Fruit fly (Drosophila melanogaster) whole organism, embryonic: ENCODE data around the gene CG3634.

ENCODE experiments used
- Abd-B ChIP-seq: fragments of 200-800 bp; sonication (Bioruptor generic); optimal IDR thresholded peaks from 2 replicates; lab custom pipeline; 2018; ENCODE audit warnings: missing biosample characterization, mild to moderate bottlenecking, missing genetic modification characterization, moderate library complexity
- Atf-2 ChIP-seq: fragments of 200-800 bp; sonication (Bioruptor generic); optimal IDR thresholded peaks from 2 replicates; lab custom pipeline; 2016; ENCODE audit warnings: missing biosample characterization, missing genetic modification characterization
- CG10267 ChIP-seq: fragments of 200-800 bp; sonication (Bioruptor generic); optimal IDR thresholded peaks from 2 replicates; lab custom pipeline; 2018; ENCODE audit warnings: missing biosample characterization, mild to moderate bottlenecking, missing genetic modification characterization, moderate library complexity
- CG10431 ChIP-seq: fragments of 200-800 bp; sonication (Bioruptor generic); optimal IDR thresholded peaks from 3 replicates; lab custom pipeline; 2018; ENCODE audit warnings: missing biosample characterization, mild to moderate bottlenecking, missing genetic modification characterization
- CG11560 ChIP-seq: fragments of 200-800 bp; sonication (Bioruptor generic); IDR thresholded peaks from 3 replicates; pipeline ENCODE4 v1.3.6; 2022; ENCODE audit warnings: missing biosample characterization, missing genetic modification characterization
- CG11695 ChIP-seq: fragments of 200-800 bp; sonication (Bioruptor generic); IDR thresholded peaks from 3 replicates; pipeline ENCODE4 v1.3.6; 2022; ENCODE audit warnings: missing biosample characterization, missing genetic modification characterization
- CG14014 ChIP-seq: fragments of 200-800 bp; sonication (Bioruptor generic); IDR thresholded peaks from 2 replicates; pipeline ENCODE4 v1.3.6; 2022; ENCODE audit warnings: missing biosample characterization, missing genetic modification characterization
- CG14860 ChIP-seq: fragments of 200-800 bp; sonication (Bioruptor generic); IDR thresholded peaks from 3 replicates; pipeline ENCODE4 v1.3.6; 2022; ENCODE audit warnings: missing biosample characterization, missing genetic modification characterization; ENCODE audit not compliant: partially characterized antibody
- CG31365 ChIP-seq: fragments of 200-800 bp; sonication (Bioruptor generic); optimal IDR thresholded peaks from 2 replicates; lab custom pipeline; 2018; ENCODE audit warnings: missing biosample characterization, mild to moderate bottlenecking, missing genetic modification characterization
- CG3163 ChIP-seq: fragments of 200-800 bp; sonication (Bioruptor generic); optimal IDR thresholded peaks from 3 replicates; lab custom pipeline; 2016; ENCODE audit warnings: missing biosample characterization, missing genetic modification characterization
- CG3281 ChIP-seq: fragments of 200-800 bp; sonication (Bioruptor generic); optimal IDR thresholded peaks from 3 replicates; lab custom pipeline; 2017; ENCODE audit warnings: missing biosample characterization, mild to moderate bottlenecking, missing genetic modification characterization
- CG3726 ChIP-seq: fragments of 200-800 bp; sonication (Bioruptor generic); IDR thresholded peaks from 3 replicates; pipeline ENCODE4, ENCODE4 v1.3.6; 2022; ENCODE audit warnings: missing biosample characterization, missing genetic modification characterization
- CG4854 ChIP-seq: fragments of 200-800 bp; sonication (Bioruptor generic); optimal IDR thresholded peaks from 2 replicates; lab custom pipeline; 2016; ENCODE audit warnings: missing biosample characterization, missing genetic modification characterization, inconsistent platforms
- CG6683 ChIP-seq: fragments of 200-800 bp; sonication (Bioruptor generic); optimal IDR thresholded peaks from 2 replicates; lab custom pipeline; 2017; ENCODE audit warnings: missing biosample characterization, mild to moderate bottlenecking, missing genetic modification characterization, missing genetic modification reagents
- CG6791 ChIP-seq: fragments of 200-800 bp; sonication (Bioruptor generic); IDR thresholded peaks from 3 replicates; pipeline ENCODE4 v1.3.6; 2022; ENCODE audit warnings: missing biosample characterization, missing genetic modification characterization; ENCODE audit not compliant: partially characterized antibody
- Chrac-16 ChIP-seq: fragments of 200-800 bp; sonication (Bioruptor generic); optimal IDR thresholded peaks from 3 replicates; lab custom pipeline; 2016; ENCODE audit warnings: missing biosample characterization, missing genetic modification characterization
- CoRest ChIP-seq: fragments of 200-800 bp; sonication (Bioruptor generic); optimal IDR thresholded peaks from 3 replicates; lab custom pipeline; 2018; ENCODE audit warnings: missing biosample characterization, mild to moderate bottlenecking, missing genetic modification characterization, moderate library complexity
- CrebB ChIP-seq: fragments of 200-800 bp; sonication (Bioruptor generic); optimal IDR thresholded peaks from 3 replicates; lab custom pipeline; 2018; ENCODE audit warnings: missing biosample characterization, mild to moderate bottlenecking, missing genetic modification characterization
- D ChIP-seq, 2 experiments: fragments of 200-800 bp in 1 of 2; fragments of >200 bp in 1 of 2; sonication (Bioruptor generic) in 1 of 2; optimal IDR thresholded peaks; 2 replicates in 1 of 2; 3 replicates in 1 of 2; lab custom pipeline; 2017; ENCODE audit warnings: mild to moderate bottlenecking in 1 of 2, missing biosample characterization in 1 of 2, missing genetic modification characterization in 1 of 2, missing genetic modification reagents in 1 of 2
- Dip3 ChIP-seq: fragments of 200-800 bp; sonication (Bioruptor generic); optimal IDR thresholded peaks from 3 replicates; lab custom pipeline; 2016; ENCODE audit warnings: missing biosample characterization, missing genetic modification characterization
- Gug ChIP-seq: fragments of 200-800 bp; sonication (Bioruptor generic); IDR thresholded peaks from 4 replicates; pipeline ENCODE4 v1.3.6; 2022; ENCODE audit warnings: missing biosample characterization, missing genetic modification characterization
- MESR4 ChIP-seq: fragments of 200-800 bp; sonication (Bioruptor generic); optimal IDR thresholded peaks from 2 replicates; lab custom pipeline; 2018; ENCODE audit warnings: missing biosample characterization, mild to moderate bottlenecking, missing genetic modification characterization, moderate library complexity
- Myb ChIP-seq: fragments of 200-800 bp; sonication (Bioruptor generic); optimal IDR thresholded peaks from 2 replicates; lab custom pipeline; 2016; ENCODE audit warnings: missing biosample characterization, missing genetic modification characterization
- NK7.1 ChIP-seq: fragments of 200-800 bp; sonication (Bioruptor generic); optimal IDR thresholded peaks from 3 replicates; lab custom pipeline; 2016; ENCODE audit warnings: missing biosample characterization, missing genetic modification characterization
- Rx ChIP-seq: fragments of 200-800 bp; sonication (Bioruptor generic); IDR thresholded peaks from 2 replicates; pipeline ENCODE4 v1.3.6; 2022; ENCODE audit warnings: missing biosample characterization, missing genetic modification characterization
- al ChIP-seq: fragments of 200-800 bp; sonication (Bioruptor generic); IDR thresholded peaks from 2 replicates; pipeline ENCODE4 v1.3.6; 2022; ENCODE audit warnings: missing biosample characterization, missing genetic modification characterization
- aop ChIP-seq: fragments of 200-800 bp; sonication (Bioruptor generic); IDR thresholded peaks from 2 replicates; pipeline ENCODE4 v1.3.6; 2022; ENCODE audit warnings: missing biosample characterization, missing genetic modification characterization
- az2 ChIP-seq: fragments of 200-800 bp; sonication (Bioruptor generic); optimal IDR thresholded peaks from 3 replicates; lab custom pipeline; 2016; ENCODE audit warnings: missing biosample characterization, missing genetic modification characterization
- cg ChIP-seq: fragments of 200-800 bp; sonication (Bioruptor generic); optimal IDR thresholded peaks from 3 replicates; lab custom pipeline; 2019; ENCODE audit warnings: missing biosample characterization, mild to moderate bottlenecking, missing genetic modification characterization, moderate library complexity
- disco-r ChIP-seq: fragments of 200-800 bp; sonication (Bioruptor generic); optimal IDR thresholded peaks from 2 replicates; lab custom pipeline; 2016; ENCODE audit warnings: missing biosample characterization, missing genetic modification characterization
- fd96Cb ChIP-seq: fragments of 200-800 bp; sonication (Bioruptor generic); optimal IDR thresholded peaks from 2 replicates; lab custom pipeline; 2018; ENCODE audit warnings: missing biosample characterization, mild to moderate bottlenecking, missing genetic modification characterization, moderate library complexity
- gce ChIP-seq: fragments of 200-800 bp; sonication (Bioruptor generic); IDR thresholded peaks from 3 replicates; pipeline ENCODE4 v1.3.6; 2022; ENCODE audit warnings: missing biosample characterization, missing genetic modification characterization
- inv ChIP-seq: fragments of 200-800 bp; sonication (Bioruptor generic); IDR thresholded peaks from 2 replicates; pipeline ENCODE4 v1.3.6; 2022; ENCODE audit warnings: missing biosample characterization, missing genetic modification characterization; ENCODE audit not compliant: partially characterized antibody
- mld ChIP-seq: fragments of 200-800 bp; sonication (Bioruptor generic); IDR thresholded peaks from 3 replicates; pipeline ENCODE4 v1.3.6; 2022; ENCODE audit warnings: missing biosample characterization, missing genetic modification characterization; ENCODE audit not compliant: partially characterized antibody
- nerfin-2 ChIP-seq: fragments of 200-800 bp; sonication (Bioruptor generic); IDR thresholded peaks from 2 replicates; pipeline ENCODE4 v1.3.6; 2022; ENCODE audit warnings: missing biosample characterization, missing genetic modification characterization; ENCODE audit not compliant: partially characterized antibody
- pfk ChIP-seq: fragments of 200-800 bp; sonication (Bioruptor generic); optimal IDR thresholded peaks from 2 replicates; lab custom pipeline; 2018; ENCODE audit warnings: missing biosample characterization, mild to moderate bottlenecking, missing genetic modification characterization, moderate library complexity
- pita ChIP-seq: fragments of 200-800 bp; sonication (Bioruptor generic); optimal IDR thresholded peaks from 2 replicates; lab custom pipeline; 2017; ENCODE audit warnings: missing biosample characterization, mild to moderate bottlenecking, missing genetic modification characterization
- salm ChIP-seq: fragments of 200-800 bp; sonication (Bioruptor generic); optimal IDR thresholded peaks from 2 replicates; lab custom pipeline; 2018; ENCODE audit warnings: missing biosample characterization, mild to moderate bottlenecking, missing genetic modification characterization
- sc ChIP-seq, 3 experiments: fragments of >200 bp in 2 of 3; fragments of 200-800 bp in 1 of 3; sonication (Bioruptor generic) in 1 of 3; optimal IDR thresholded peaks; 2 replicates in 2 of 3; 3 replicates in 1 of 3; lab custom pipeline; 2017; ENCODE audit warnings: mild to moderate bottlenecking in 1 of 3, missing biosample characterization in 1 of 3, missing genetic modification characterization in 1 of 3, missing genetic modification reagents in 1 of 3
- scrt ChIP-seq: fragments of 200-800 bp; sonication (Bioruptor generic); optimal IDR thresholded peaks from 2 replicates; lab custom pipeline; 2018; ENCODE audit warnings: missing biosample characterization, mild to moderate bottlenecking, missing genetic modification characterization, moderate library complexity
- sisA ChIP-seq: fragments of 200-800 bp; sonication (Bioruptor generic); IDR thresholded peaks from 2 replicates; pipeline ENCODE4 v1.3.6; 2022; ENCODE audit warnings: missing biosample characterization, missing genetic modification characterization
- stwl ChIP-seq: fragments of 200-800 bp; sonication (Bioruptor generic); optimal IDR thresholded peaks from 3 replicates; lab custom pipeline; 2018; ENCODE audit warnings: missing biosample characterization, mild to moderate bottlenecking, missing genetic modification characterization, moderate library complexity
- sug ChIP-seq: fragments of 200-800 bp; optimal IDR thresholded peaks from 2 replicates; lab custom pipeline; 2019; ENCODE audit warnings: missing biosample characterization, mild to moderate bottlenecking, missing genetic modification characterization, moderate library complexity
- vnd ChIP-seq: fragments of 200-800 bp; sonication (Bioruptor generic); IDR thresholded peaks from 3 replicates; pipeline ENCODE4 v1.3.6; 2022; ENCODE audit warnings: missing biosample characterization, missing genetic modification characterization; ENCODE audit not compliant: partially characterized antibody
- vvl ChIP-seq: fragments of 200-800 bp; sonication (Bioruptor generic); IDR thresholded peaks from 2 replicates; pipeline ENCODE4 v1.3.6; 2022; ENCODE audit warnings: missing biosample characterization, missing genetic modification characterization
- z ChIP-seq: fragments of 200-800 bp; sonication (Bioruptor generic); IDR thresholded peaks from 3 replicates; pipeline ENCODE4 v1.3.6; 2022; ENCODE audit warnings: missing biosample characterization, missing genetic modification characterization
- zfh2 ChIP-seq: fragments of 200-800 bp; sonication (Bioruptor generic); optimal IDR thresholded peaks from 2 replicates; lab custom pipeline; 2016; ENCODE audit warnings: missing biosample characterization, missing genetic modification characterization

Gene CG3634

dm6 chr3L:20771001-20771890 lies 37.8 kb downstream of the CG3634 start, which contains the start of the genes CG4042 and Pitslre (continued):
- TF ChIP-seq CG6683 (GFP tag; lab: Kevin White, UChicago) (no peak), gce (GFP tag; lab: Robert Waterston, UW) (no peak), MESR4 (GFP tag; lab: Kevin White, UChicago) (peak; percentile 97), Chrac-16 (GFP tag; lab: Kevin White, UChicago) (peak; percentile 60), Rx (no peak), CG10431 (GFP tag; lab: Kevin White, UChicago) (peak; percentile 7), Dip3 (no peak), CG3163 (GFP tag; lab: Kevin White, UChicago) (no peak), az2 (GFP tag; lab: Kevin White, UChicago) (peak; percentile 46), CG14014 (GFP tag; lab: Robert Waterston, UW) (no peak; the same call in 1 of the 2 replicates), CrebB (tag; lab: Kevin White, UChicago) (no peak), CG14860 (peak; percentile 56; the same call in 1 of the 3 replicates), CG11695 (GFP tag; lab: Robert Waterston, UW) (peak; percentile 49; the same call in 1 of the 3 replicates), nerfin-2 (GFP tag; lab: Robert Waterston, UW) (no peak), CG4854 (GFP tag; lab: Kevin White, UChicago) (no peak), Atf-2 (GFP tag; lab: Kevin White, UChicago) (no peak), fd96Cb (tag; lab: Kevin White, UChicago) (no peak), disco-r (GFP tag; lab: Kevin White, UChicago) (no peak), vvl (GFP tag; lab: Robert Waterston, UW) (no peak), stwl (tag; lab: Kevin White, UChicago) (peak; percentile 6), CG10267 (peak; percentile 31), salm (tag; lab: Kevin White, UChicago) (no peak), aop (no peak), mld (GFP tag; lab: Robert Waterston, UW) (no peak; the same call in 2 of the 3 replicates), z (GFP tag; lab: Robert Waterston, UW) (no peak), sisA (GFP tag; lab: Robert Waterston, UW) (peak; percentile 29; the same call in 1 of the 2 replicates), CG31365 (tag; lab: Kevin White, UChicago) (no peak), pfk (no peak), Abd-B (GFP tag; lab: Kevin White, UChicago) (no peak), zfh2 (no peak), D (optimal IDR thresholded peaks at IDR 0.05; lab: Kevin White, UChicago) (no peak), D (GFP tag; optimal IDR thresholded peaks at IDR 0.05; lab: Kevin White, UChicago) (peak; percentile 28), NK7.1 (GFP tag; lab: Kevin White, UChicago) (no peak), al (GFP tag; lab: Robert Waterston, UW) (no peak; the same call in none of the 2 replicates), CG3281 (GFP tag; lab: Kevin White, UChicago) (no peak), inv (GFP tag; lab: Robert Waterston, UW) (peak; percentile 63), Gug (GFP tag; lab: Robert Waterston, UW) (no peak), CoRest (tag; lab: Kevin White, UChicago) (peak; percentile 26), Myb (GFP tag; lab: Kevin White, UChicago) (no peak), scrt (no peak), CG6791 (GFP tag; lab: Robert Waterston, UW) (0 out of 3 replicates have a peak, but pooled peaks have one; percentile 54), vnd (GFP tag; lab: Robert Waterston, UW) (peak; percentile 61), sug (tag; lab: Kevin White, UChicago) (peak; percentile 6), cg (GFP tag; lab: Kevin White, UChicago) (no peak), CG3726 (GFP tag; lab: Robert Waterston, UW) (no peak), sc (optimal IDR thresholded peaks at IDR 0.05; lab: Kevin White, UChicago) (no peak), sc (GFP tag; optimal IDR thresholded peaks at IDR 0.05; lab: Kevin White, UChicago) (no peak), CG11560 (tag; lab: Robert Waterston, UW) (no peak), pita (no peak)
